Fruit fly (Drosophila melanogaster) whole organism, pupa: ENCODE data around the gene CG17177.
A peak's percentile ranks its signal among the peaks of the same experiment; 100 is the strongest.

Experiments
- CG10348 ChIP-seq: fragments of 200-800 bp; sonication (Bioruptor generic); IDR thresholded peaks from 2 replicates; pipeline ENCODE4 v1.3.6; 2022; ENCODE audit warnings: missing biosample characterization, missing genetic modification characterization
- CG12605 ChIP-seq: fragments of 200-800 bp; sonication (Bioruptor generic); IDR thresholded peaks from 2 replicates; pipeline ENCODE4 v1.3.6; 2022; ENCODE audit warnings: missing biosample characterization, missing genetic modification characterization
- CG13204 ChIP-seq: fragments of 200-800 bp; sonication (Bioruptor generic); optimal IDR thresholded peaks from 2 replicates; lab custom pipeline; 2018; ENCODE audit warnings: missing biosample characterization, mild to moderate bottlenecking, missing genetic modification characterization, moderate library complexity
- CG14655 ChIP-seq: fragments of 200-800 bp; sonication (Bioruptor generic); optimal IDR thresholded peaks from 3 replicates; lab custom pipeline; 2017; ENCODE audit warnings: mild to moderate bottlenecking, missing biosample characterization, missing genetic modification reagents, missing genetic modification characterization
- CG15710 ChIP-seq: fragments of 200-800 bp; sonication (Bioruptor generic); optimal IDR thresholded peaks from 2 replicates; lab custom pipeline; 2018; ENCODE audit warnings: missing biosample characterization, mild to moderate bottlenecking, missing genetic modification characterization, moderate library complexity
- CG17806 ChIP-seq: fragments of 200-800 bp; sonication (Bioruptor generic); optimal IDR thresholded peaks from 2 replicates; lab custom pipeline; 2018; ENCODE audit warnings: missing biosample characterization, mild to moderate bottlenecking, missing genetic modification characterization, moderate library complexity
- CG32121 ChIP-seq: fragments of 200-800 bp; sonication (Bioruptor generic); IDR thresholded peaks from 2 replicates; pipeline ENCODE4 v1.3.6; 2022; ENCODE audit warnings: missing biosample characterization, missing genetic modification characterization
- CG34367 ChIP-seq: fragments of 200-800 bp; sonication (Bioruptor generic); optimal IDR thresholded peaks from 2 replicates; lab custom pipeline; 2018; ENCODE audit warnings: missing biosample characterization, mild to moderate bottlenecking, missing genetic modification characterization
- CG4496 ChIP-seq: fragments of 200-800 bp; sonication (Bioruptor generic); IDR thresholded peaks from 3 replicates; pipeline ENCODE4 v1.3.6; 2022; ENCODE audit warnings: missing biosample characterization, missing genetic modification characterization
- CG8159 ChIP-seq: fragments of 200-800 bp; sonication (Bioruptor generic); optimal IDR thresholded peaks from 3 replicates; lab custom pipeline; 2018; ENCODE audit warnings: missing biosample characterization, mild to moderate bottlenecking, missing genetic modification characterization, moderate library complexity
- CG8301 ChIP-seq: fragments of 200-800 bp; sonication (Bioruptor generic); optimal IDR thresholded peaks from 2 replicates; lab custom pipeline; 2018; ENCODE audit warnings: missing biosample characterization, mild to moderate bottlenecking, missing genetic modification characterization
- CG9948 ChIP-seq: fragments of 200-800 bp; sonication (Bioruptor generic); optimal IDR thresholded peaks from 2 replicates; lab custom pipeline; 2018; ENCODE audit warnings: missing biosample characterization, mild to moderate bottlenecking, missing genetic modification characterization, moderate library complexity
- D1 ChIP-seq: fragments of 200-800 bp; sonication (Bioruptor generic); optimal IDR thresholded peaks from 2 replicates; lab custom pipeline; 2018; ENCODE audit warnings: missing biosample characterization, mild to moderate bottlenecking, missing genetic modification characterization, moderate library complexity
- EcR ChIP-seq: fragments of 200-800 bp; sonication (Bioruptor generic); optimal IDR thresholded peaks from 3 replicates; lab custom pipeline; 2019; ENCODE audit warnings: missing biosample characterization, missing genetic modification characterization, mild to moderate bottlenecking, moderate library complexity, missing genetic modification reagents
- Ets98B ChIP-seq: fragments of 200-800 bp; sonication (Bioruptor generic); IDR thresholded peaks from 2 replicates; pipeline ENCODE4 v1.3.6; 2022; ENCODE audit warnings: missing biosample characterization, missing genetic modification characterization
- Pif1A ChIP-seq: fragments of 200-800 bp; sonication (Bioruptor generic); optimal IDR thresholded peaks from 3 replicates; lab custom pipeline; 2016; ENCODE audit warnings: missing biosample characterization, missing genetic modification characterization
- Pif1B ChIP-seq: fragments of 200-800 bp; sonication (Bioruptor generic); optimal IDR thresholded peaks from 3 replicates; lab custom pipeline; 2016; ENCODE audit warnings: missing biosample characterization, missing genetic modification characterization
- Snoo ChIP-seq: fragments of 200-800 bp; sonication (Bioruptor generic); optimal IDR thresholded peaks from 3 replicates; lab custom pipeline; 2017; ENCODE audit warnings: missing biosample characterization, mild to moderate bottlenecking, missing genetic modification characterization, inconsistent platforms
- fd96Ca ChIP-seq: fragments of 200-800 bp; sonication (Bioruptor generic); IDR thresholded peaks from 3 replicates; pipeline ENCODE4 v1.3.6; 2022; ENCODE audit warnings: missing biosample characterization, missing genetic modification characterization
- gl ChIP-seq: fragments of 200-800 bp; sonication (Bioruptor generic); optimal IDR thresholded peaks from 2 replicates; lab custom pipeline; 2018; ENCODE audit warnings: missing biosample characterization, mild to moderate bottlenecking, missing genetic modification characterization
- rn ChIP-seq: fragments of 200-800 bp; sonication (Bioruptor generic); IDR thresholded peaks from 2 replicates; pipeline ENCODE4 v1.3.6; 2022; ENCODE audit warnings: missing biosample characterization, missing genetic modification characterization

The CG17177 gene

dm6 chr3L:14661567-14662258 lies 39.8 kb downstream of the CG17177 start:
- no peak for TF ChIP-seq CG17806
- peak; percentile 17 for TF ChIP-seq Snoo (tag; lab: Kevin White, UChicago)
- TF ChIP-seq CG4496, result no peak
- TF ChIP-seq CG8159 (tag; lab: Kevin White, UChicago), result peak; percentile 39
- TF ChIP-seq EcR, result no peak
- TF ChIP-seq CG34367 (tag; lab: Kevin White, UChicago), result no peak
- no peak for TF ChIP-seq CG14655 (GFP tag; lab: Kevin White, UChicago)
- TF ChIP-seq CG12605 (GFP tag; lab: Robert Waterston, UW), result 0 out of 2 replicates have a peak, but pooled peaks have one; percentile 8
- TF ChIP-seq CG15710 (tag; lab: Kevin White, UChicago), result peak; percentile 8
- TF ChIP-seq CG8301 (tag; lab: Kevin White, UChicago), result no peak
- 0 out of 3 replicates have a peak, but pooled peaks have one; percentile 33 for TF ChIP-seq fd96Ca
- TF ChIP-seq CG9948 (tag; lab: Kevin White, UChicago), result no peak
- TF ChIP-seq CG32121 (GFP tag; lab: Robert Waterston, UW), result 0 out of 2 replicates have a peak, but pooled peaks have one; percentile 26
- TF ChIP-seq rn (GFP tag; lab: Robert Waterston, UW), result no peak
- TF ChIP-seq gl (tag; lab: Kevin White, UChicago), result no peak
- TF ChIP-seq Ets98B (GFP tag; lab: Robert Waterston, UW), result 0 out of 2 replicates have a peak, but pooled peaks have one; percentile 23
- TF ChIP-seq Pif1B, result no peak
- TF ChIP-seq CG10348 (GFP tag; lab: Robert Waterston, UW), result no peak
- no peak for TF ChIP-seq D1 (tag; lab: Kevin White, UChicago)
- peak; percentile 25 for TF ChIP-seq Pif1A (GFP tag; lab: Kevin White, UChicago)
- no peak for TF ChIP-seq CG13204 (GFP tag; lab: Kevin White, UChicago)

DNA sequence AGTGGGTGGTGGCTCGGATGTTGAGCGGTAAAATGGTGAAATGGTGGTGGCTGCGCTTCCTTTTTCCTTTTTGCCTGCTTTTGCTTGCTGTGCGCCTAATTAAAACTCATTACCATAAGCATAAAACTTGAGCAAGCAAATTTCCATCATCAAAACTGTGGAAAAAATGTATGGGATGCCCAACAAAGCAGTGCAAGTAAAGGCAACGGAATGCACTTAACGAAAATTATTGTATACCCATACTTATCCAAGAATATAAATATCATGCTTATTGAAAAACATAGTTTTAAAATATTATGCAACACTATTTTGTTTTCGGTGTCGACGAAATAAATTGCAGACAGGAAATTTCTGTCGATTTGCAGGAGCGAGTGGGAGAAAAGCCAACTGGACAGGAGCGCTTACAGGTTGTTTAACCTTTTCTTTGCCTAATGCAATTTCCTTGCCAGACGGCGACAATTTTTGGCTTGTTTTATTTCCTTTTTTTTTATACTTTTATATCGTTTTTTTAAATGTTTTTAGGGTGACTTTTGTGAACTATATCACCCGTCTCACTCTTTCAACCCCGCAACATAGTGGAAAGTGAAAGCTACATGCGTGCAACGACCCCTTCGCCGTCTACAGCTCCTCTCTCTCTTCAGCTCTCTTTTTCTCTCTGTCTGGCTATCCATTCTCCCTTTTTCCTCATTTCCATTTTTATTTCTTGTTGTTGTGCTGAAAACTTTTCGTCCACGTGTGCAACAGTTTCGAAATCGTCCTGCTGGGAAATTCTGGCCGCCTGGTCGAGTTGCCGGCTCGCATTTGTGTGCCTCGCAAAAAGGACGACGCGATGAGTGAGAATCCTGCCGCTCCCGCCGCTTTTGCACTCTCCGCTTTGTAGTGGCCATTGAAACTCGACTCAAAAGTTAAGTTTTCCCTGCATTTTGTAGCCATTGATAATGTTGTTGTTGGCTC lies 41.2 kb downstream of the CG17177 start:
- TF ChIP-seq CG9948 (tag; lab: Kevin White, UChicago) (no peak), CG17806 (no peak), EcR (peak; percentile 68), CG14655 (GFP tag; lab: Kevin White, UChicago) (peak; percentile 7), Pif1B (no peak), CG15710 (tag; lab: Kevin White, UChicago) (no peak)
- TF ChIP-seq, all 21 proteins: peak for 2

dm6 chr3L:14657485-14658054 lies 43.9 kb downstream of the CG17177 start:
- TF ChIP-seq CG13204 (GFP tag; lab: Kevin White, UChicago) (no peak), CG12605 (GFP tag; lab: Robert Waterston, UW) (no peak), CG32121 (GFP tag; lab: Robert Waterston, UW) (no peak), Pif1B (no peak), Snoo (tag; lab: Kevin White, UChicago) (no peak), rn (GFP tag; lab: Robert Waterston, UW) (no peak), CG8301 (tag; lab: Kevin White, UChicago) (no peak), CG8159 (tag; lab: Kevin White, UChicago) (no peak), CG17806 (no peak), D1 (tag; lab: Kevin White, UChicago) (no peak), CG10348 (GFP tag; lab: Robert Waterston, UW) (no peak), gl (tag; lab: Kevin White, UChicago) (no peak), fd96Ca (no peak), CG4496 (no peak), CG9948 (tag; lab: Kevin White, UChicago) (no peak), CG15710 (tag; lab: Kevin White, UChicago) (no peak), CG14655 (GFP tag; lab: Kevin White, UChicago) (no peak)

DNA sequence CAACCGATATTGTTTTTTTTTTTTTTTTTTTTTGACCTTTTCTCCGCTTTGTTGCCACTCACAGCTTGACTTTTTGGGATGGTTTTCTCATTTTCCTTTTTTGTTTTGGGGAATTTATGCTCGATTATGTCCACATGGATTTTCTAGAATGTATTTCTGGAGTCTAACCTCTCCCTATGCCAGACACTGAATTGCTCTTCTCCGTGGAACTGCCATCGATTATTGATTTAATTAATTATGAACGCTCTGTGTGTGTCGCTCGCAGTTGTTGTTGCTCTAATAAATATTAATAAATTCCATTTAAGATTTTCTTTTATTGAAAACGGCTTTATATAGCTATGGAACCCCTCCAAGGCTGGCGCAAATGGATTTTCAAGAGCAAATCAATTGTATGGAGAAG lies 45.8 kb downstream of the CG17177 start:
- TF ChIP-seq CG12605 (GFP tag; lab: Robert Waterston, UW), result no peak
- TF ChIP-seq CG9948 (tag; lab: Kevin White, UChicago), result no peak
- TF ChIP-seq CG17806, result no peak
- TF ChIP-seq CG32121 (GFP tag; lab: Robert Waterston, UW), result no peak
- no peak for TF ChIP-seq CG8159 (tag; lab: Kevin White, UChicago)
- TF ChIP-seq, all 21 proteins: peak for 0

DNA sequence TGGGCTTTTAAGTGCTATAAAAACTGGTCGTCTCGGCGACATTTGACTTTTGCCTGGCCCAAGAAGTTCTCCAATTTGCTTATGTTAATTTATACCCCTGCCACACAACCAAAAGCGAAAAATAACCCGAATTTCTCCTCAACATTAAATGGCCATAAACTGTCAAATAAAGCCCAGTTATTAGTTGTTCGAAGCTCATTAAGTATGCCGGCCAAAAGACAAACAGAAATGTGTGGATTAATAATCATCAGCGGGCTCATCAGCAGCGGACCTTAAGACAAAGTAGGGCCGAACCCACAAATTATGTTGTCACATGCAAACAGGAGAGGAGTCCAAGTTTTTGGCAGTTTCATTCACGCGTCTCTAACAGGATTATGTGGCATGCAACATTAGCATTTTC lies 46.3 kb downstream of the CG17177 start:
- TF ChIP-seq Pif1A (GFP tag; lab: Kevin White, UChicago), result no peak
- no peak for TF ChIP-seq fd96Ca
- no peak for TF ChIP-seq CG9948 (tag; lab: Kevin White, UChicago)
